Worm (Caenorhabditis elegans) whole organism, young adult: ENCODE measurements around the gene flp-18.

Source experiments
- B0019.2 ChIP-seq: fragments of 200-800 bp; sonication (Bioruptor generic); conservative IDR thresholded peaks from 2 replicates; pipeline ENCODE4 v1.3.6; 2022; ENCODE audit warnings: missing genetic modification reagents, missing genetic modification characterization, missing compliant biosample characterization
- B0035.1 ChIP-seq: sonication (generic microtip); optimal IDR thresholded peaks from 2 replicates; lab custom pipeline; 2016; ENCODE audit warnings: missing genetic modification characterization, mild to moderate bottlenecking, missing compliant biosample characterization, missing genotype, missing genetic modification reagents
- C06A6.2 ChIP-seq: fragments of 200-800 bp; sonication (Bioruptor generic); conservative IDR thresholded peaks from 2 replicates; pipeline ENCODE4 v1.3.6; 2022; ENCODE audit warnings: missing genetic modification characterization, missing compliant biosample characterization
- F10E7.11 ChIP-seq: sonication (generic microtip); optimal IDR thresholded peaks from 2 replicates; lab custom pipeline; 2017; ENCODE audit warnings: mild to moderate bottlenecking, missing genetic modification characterization, moderate library complexity, missing compliant biosample characterization
- F57A8.1 ChIP-seq: fragments of 200-800 bp; sonication (Bioruptor generic); optimal IDR thresholded peaks from 2 replicates; lab custom pipeline; 2018; ENCODE audit warnings: mild to moderate bottlenecking, missing genetic modification characterization, moderate library complexity, missing compliant biosample characterization
- T26A5.8 ChIP-seq: sonication (generic microtip); optimal IDR thresholded peaks from 2 replicates; lab custom pipeline; 2016; ENCODE audit warnings: missing genetic modification characterization, missing compliant biosample characterization
- Y53F4B.3 ChIP-seq: fragments of 200-800 bp; sonication (Bioruptor generic); IDR thresholded peaks from 2 replicates; pipeline ENCODE4 v1.3.6; 2022; ENCODE audit warnings: missing genetic modification reagents, missing genetic modification characterization, missing compliant biosample characterization
- Y56A3A.18 ChIP-seq: fragments of 200-800 bp; sonication (Bioruptor generic); IDR thresholded peaks from 2 replicates; pipeline ENCODE4 v1.3.6; 2022; ENCODE audit warnings: missing genetic modification reagents, missing genetic modification characterization, missing compliant biosample characterization
- Y79H2A.3 ChIP-seq: fragments of 200-800 bp; sonication (Bioruptor generic); conservative IDR thresholded peaks from 2 replicates; pipeline ENCODE4 v1.3.6; 2022; ENCODE audit warnings: missing genetic modification reagents, missing genetic modification characterization, missing compliant biosample characterization
- ama-1 ChIP-seq, 3 experiments: fragments of 150-350 bp in 1 of 3; sonication (generic microtip) in 2 of 3; optimal IDR thresholded peaks; 2 replicates each; lab custom pipeline; 2014 to 2018; ENCODE audit warnings: missing biosample characterization in 2 of 3, missing genetic modification characterization in 2 of 3, missing genetic modification reagents in 2 of 3
- aptf-2 ChIP-seq: fragments of 200-800 bp; sonication (Bioruptor generic); conservative IDR thresholded peaks from 2 replicates; pipeline ENCODE4 v1.3.6; 2022; ENCODE audit warnings: missing genetic modification reagents, missing genetic modification characterization, missing compliant biosample characterization
- atf-7 ChIP-seq: sonication (generic microtip); optimal IDR thresholded peaks from 2 replicates; lab custom pipeline; 2017; ENCODE audit warnings: mild to moderate bottlenecking, missing genetic modification characterization, missing compliant biosample characterization
- athp-1 ChIP-seq: sonication (generic microtip); optimal IDR thresholded peaks from 2 replicates; lab custom pipeline; 2017; ENCODE audit warnings: mild to moderate bottlenecking, missing genetic modification characterization, missing compliant biosample characterization
- attf-3 ChIP-seq: fragments of 200-800 bp; sonication (Bioruptor generic); conservative IDR thresholded peaks from 2 replicates; pipeline ENCODE4 v1.3.6; 2022; ENCODE audit warnings: missing genetic modification reagents, missing genetic modification characterization, missing compliant biosample characterization
- bed-1 ChIP-seq: fragments of 200-800 bp; sonication (Bioruptor generic); IDR thresholded peaks from 2 replicates; pipeline ENCODE4 v1.3.6; 2022; ENCODE audit warnings: missing genetic modification reagents, missing genetic modification characterization, missing compliant biosample characterization
- cebp-1 ChIP-seq, 2 experiments: fragments of 200-800 bp in 1 of 2; sonication (Bioruptor generic) in 1 of 2; sonication (generic microtip) in 1 of 2; IDR thresholded peaks in 1 of 2; optimal IDR thresholded peaks in 1 of 2; 2 replicates each; pipeline versions ENCODE4 v1.3.6 to Lab custom; 2017 to 2022; ENCODE audit warnings: missing compliant biosample characterization in 2 of 2, missing genetic modification characterization in 2 of 2, mild to moderate bottlenecking in 1 of 2, missing genetic modification reagents in 1 of 2, moderate library complexity in 1 of 2
- cebp-2 ChIP-seq: fragments of 200-800 bp; sonication (Bioruptor generic); IDR thresholded peaks from 2 replicates; pipeline ENCODE4 v1.3.6; 2022; ENCODE audit warnings: missing genetic modification characterization, missing compliant biosample characterization
- ceh-58 ChIP-seq: fragments of 200-800 bp; sonication (Bioruptor generic); IDR thresholded peaks from 2 replicates; pipeline ENCODE4 v1.3.6; 2022; ENCODE audit warnings: missing genetic modification characterization, missing compliant biosample characterization
- ceh-91 ChIP-seq: fragments of 200-800 bp; sonication (Bioruptor generic); IDR thresholded peaks from 2 replicates; pipeline ENCODE4 v1.3.6; 2022; ENCODE audit warnings: missing genetic modification reagents, missing genetic modification characterization, missing compliant biosample characterization
- die-1 ChIP-seq: sonication (generic microtip); optimal IDR thresholded peaks from 2 replicates; lab custom pipeline; 2016; ENCODE audit warnings: missing genotype, mild to moderate bottlenecking, missing genetic modification characterization, missing compliant biosample characterization
- dpl-1 ChIP-seq: fragments of 150-350 bp; optimal IDR thresholded peaks from 2 replicates; lab custom pipeline; 2014; ENCODE audit warnings: missing biosample characterization, missing genetic modification reagents, missing genetic modification characterization
- efl-1 ChIP-seq: fragments of 150-350 bp; optimal IDR thresholded peaks from 2 replicates; lab custom pipeline; 2014; ENCODE audit warnings: missing biosample characterization, missing genetic modification reagents, missing genetic modification characterization
- egl-18 ChIP-seq: fragments of 200-800 bp; sonication (Bioruptor generic); IDR thresholded peaks from 2 replicates; pipeline ENCODE4 v1.3.6; 2022; ENCODE audit warnings: missing genetic modification reagents, missing genetic modification characterization, missing compliant biosample characterization
- egrh-3 ChIP-seq: fragments of 200-800 bp; sonication (Bioruptor generic); IDR thresholded peaks from 2 replicates; pipeline ENCODE4 v1.3.6; 2022; ENCODE audit warnings: missing genetic modification reagents, missing genetic modification characterization, missing compliant biosample characterization
- ekl-4 ChIP-seq: fragments of 200-800 bp; sonication (Bioruptor generic); IDR thresholded peaks from 2 replicates; pipeline ENCODE4 v1.3.6; 2022; ENCODE audit warnings: missing genetic modification reagents, missing genetic modification characterization, missing compliant biosample characterization
- ets-4 ChIP-seq: fragments of 200-800 bp; sonication (Bioruptor generic); optimal IDR thresholded peaks from 2 replicates; lab custom pipeline; 2018; ENCODE audit warnings: mild to moderate bottlenecking, missing genetic modification characterization, missing compliant biosample characterization
- hmg-20 ChIP-seq: fragments of 200-800 bp; sonication (Bioruptor generic); IDR thresholded peaks from 2 replicates; pipeline ENCODE4 v1.3.6; 2022; ENCODE audit warnings: missing genetic modification reagents, missing genetic modification characterization, missing compliant biosample characterization
- let-607 ChIP-seq, 2 experiments: fragments of 200-800 bp in 1 of 2; sonication (Bioruptor generic) in 1 of 2; sonication (generic microtip) in 1 of 2; optimal IDR thresholded peaks; 2 replicates each; lab custom pipeline; 2016 to 2018; ENCODE audit warnings: mild to moderate bottlenecking in 2 of 2, missing compliant biosample characterization in 2 of 2, missing genetic modification characterization in 2 of 2, moderate library complexity in 2 of 2, missing genotype in 1 of 2
- lin-26 ChIP-seq: fragments of 200-800 bp; sonication (Bioruptor generic); IDR thresholded peaks from 2 replicates; pipeline ENCODE4 v1.3.6; 2022; ENCODE audit warnings: missing genetic modification reagents, missing genetic modification characterization, missing compliant biosample characterization
- lir-1 ChIP-seq: fragments of 200-800 bp; sonication (Bioruptor generic); conservative IDR thresholded peaks from 2 replicates; pipeline ENCODE4 v1.3.6; 2022; ENCODE audit warnings: missing genetic modification reagents, missing genetic modification characterization, missing compliant biosample characterization
- madf-10 ChIP-seq: sonication (generic microtip); optimal IDR thresholded peaks from 2 replicates; lab custom pipeline; 2016; ENCODE audit warnings: mild to moderate bottlenecking, missing genetic modification characterization, missing compliant biosample characterization
- mes-4 ChIP-seq: sonication (generic microtip); optimal IDR thresholded peaks from 2 replicates; lab custom pipeline; 2016; ENCODE audit warnings: missing genotype, missing genetic modification characterization, missing compliant biosample characterization
- nfya-2 ChIP-seq: fragments of 200-800 bp; sonication (Bioruptor generic); IDR thresholded peaks from 2 replicates; pipeline ENCODE4 v1.3.6; 2022; ENCODE audit warnings: missing genetic modification reagents, missing genetic modification characterization, missing compliant biosample characterization
- nhr-120 ChIP-seq: fragments of 200-800 bp; sonication (Bioruptor generic); IDR thresholded peaks from 2 replicates; pipeline ENCODE4 v1.3.6; 2022; ENCODE audit warnings: missing genetic modification characterization, missing compliant biosample characterization
- nhr-179 ChIP-seq: sonication (generic microtip); optimal IDR thresholded peaks from 2 replicates; lab custom pipeline; 2016; ENCODE audit warnings: mild to moderate bottlenecking, missing genetic modification characterization, missing compliant biosample characterization
- pha-4 ChIP-seq: fragments of 150-350 bp; sonication (generic microtip); optimal IDR thresholded peaks from 2 replicates; lab custom pipeline; 2014; ENCODE audit warnings: missing biosample characterization, missing genetic modification reagents, missing genetic modification characterization
- rcor-1 ChIP-seq: fragments of 200-800 bp; sonication (Bioruptor generic); IDR thresholded peaks from 2 replicates; pipeline ENCODE4 v1.3.6; 2022; ENCODE audit warnings: missing genetic modification reagents, missing genetic modification characterization, missing compliant biosample characterization
- rec-8 ChIP-seq, 2 experiments: sonication (generic microtip); optimal IDR thresholded peaks; 2 replicates each; lab custom pipeline; 2016; ENCODE audit warnings: mild to moderate bottlenecking in 2 of 2, missing genetic modification characterization in 2 of 2, missing genetic modification reagents in 2 of 2, missing genotype in 2 of 2, missing biosample characterization in 1 of 2, missing compliant biosample characterization in 1 of 2, moderate library complexity in 1 of 2
- repo-1 ChIP-seq: sonication (generic microtip); optimal IDR thresholded peaks from 2 replicates; lab custom pipeline; 2017; ENCODE audit warnings: mild to moderate bottlenecking, missing genetic modification characterization, missing compliant biosample characterization
- sdz-38 ChIP-seq: sonication (generic microtip); optimal IDR thresholded peaks from 2 replicates; lab custom pipeline; 2016; ENCODE audit warnings: missing genotype, missing genetic modification characterization, missing compliant biosample characterization
- sea-2 ChIP-seq: fragments of 200-800 bp; sonication (Bioruptor generic); IDR thresholded peaks from 2 replicates; pipeline ENCODE4 v1.3.6; 2022; ENCODE audit warnings: missing genetic modification characterization, missing compliant biosample characterization
- snpc-4 ChIP-seq, 5 experiments: fragments of 150-350 bp in 1 of 5; sonication (generic microtip) in 4 of 5; optimal IDR thresholded peaks; 2 replicates each; lab custom pipeline; 2014 to 2018; ENCODE audit warnings: missing genetic modification characterization in 5 of 5, missing biosample characterization in 3 of 5, antibody characterized with exemption in 2 of 5, mild to moderate bottlenecking in 2 of 5, missing compliant biosample characterization in 2 of 5, missing genotype in 2 of 5, moderate library complexity in 2 of 5, missing genetic modification reagents in 1 of 5
- tbp1 ChIP-seq: fragments of 200-800 bp; sonication (Bioruptor generic); optimal IDR thresholded peaks from 2 replicates; lab custom pipeline; 2018; ENCODE audit warnings: mild to moderate bottlenecking, missing genetic modification characterization, missing compliant biosample characterization
- tlf-1 ChIP-seq: fragments of 200-800 bp; sonication (Bioruptor generic); optimal IDR thresholded peaks from 2 replicates; lab custom pipeline; 2018; ENCODE audit warnings: mild to moderate bottlenecking, missing genetic modification characterization, missing compliant biosample characterization
- xnd-1 ChIP-seq: sonication (generic microtip); optimal IDR thresholded peaks from 2 replicates; lab custom pipeline; 2016; ENCODE audit warnings: missing genotype, missing genetic modification reagents, missing genetic modification characterization, missing compliant biosample characterization
- zfh-2 ChIP-seq: fragments of 200-800 bp; sonication (Bioruptor generic); conservative IDR thresholded peaks from 2 replicates; pipeline ENCODE4 v1.3.6; 2022; ENCODE audit warnings: missing genetic modification reagents, missing genetic modification characterization, missing compliant biosample characterization
- ztf-22 ChIP-seq: fragments of 200-800 bp; sonication (Bioruptor generic); optimal IDR thresholded peaks from 2 replicates; lab custom pipeline; 2018; ENCODE audit warnings: mild to moderate bottlenecking, missing genetic modification characterization, moderate library complexity, missing compliant biosample characterization

The flp-18 gene

DNA sequence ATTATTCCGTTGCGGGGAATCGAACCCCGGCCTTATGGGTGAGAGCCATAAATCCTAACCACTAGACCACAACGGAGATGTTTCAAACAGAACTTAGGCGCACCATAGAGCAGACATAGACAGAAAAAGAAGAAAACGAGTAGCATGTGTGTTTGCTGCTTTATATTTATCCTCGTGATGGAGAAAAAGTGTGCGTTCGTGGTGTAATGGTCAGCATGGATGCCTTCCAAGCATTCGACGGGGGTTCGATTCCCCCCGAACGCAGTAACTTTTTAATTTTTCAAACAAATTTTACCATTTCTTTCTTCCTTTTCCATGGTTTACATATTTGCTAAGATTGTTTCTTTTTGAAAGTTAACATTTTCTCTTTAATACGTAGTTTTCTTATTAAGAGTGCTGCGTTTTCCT, 17.6 kb upstream of the flp-18 start (continued):
- TF ChIP-seq efl-1 (GFP tag; lab: Kevin White, UChicago) = no peak
- peak; percentile 87; the same call in 1 of the 2 replicates for TF ChIP-seq bed-1 (GFP tag; lab: Robert Waterston, UW)
- TF ChIP-seq T26A5.8 = peak; percentile 97
- TF ChIP-seq ceh-58 (GFP tag; lab: Robert Waterston, UW) = peak; percentile 89; the same call in 1 of the 2 replicates
- peak; percentile 55 for TF ChIP-seq ets-4 (GFP tag; lab: Kevin White, UChicago)
- peak; percentile 82 for TF ChIP-seq aptf-2
- 0 out of 2 replicates have a peak, but pooled peaks have one; percentile 65 for TF ChIP-seq nfya-2 (GFP tag; lab: Robert Waterston, UW)
- peak; percentile 82 for TF ChIP-seq nhr-179 (tag; lab: Kevin White, UChicago)
- peak; percentile 84 for TF ChIP-seq snpc-4 (GFP tag; optimal IDR thresholded peaks at IDR 0.05; lab: Kevin White, UChicago)
- TF ChIP-seq snpc-4 (tag; optimal IDR thresholded peaks at IDR 0.05; lab: Kevin White, UChicago) = peak in 3 of 4 experiments; percentile 86 to 90 (median 90)
- TF ChIP-seq ama-1 (optimal IDR thresholded peaks at IDR 0.05; lab: Kevin White, UChicago) = peak; percentile 18
- peak; percentile 92 to 94 for TF ChIP-seq ama-1 (GFP tag; optimal IDR thresholded peaks at IDR 0.05; lab: Kevin White, UChicago)
- peak; percentile 44 for TF ChIP-seq dpl-1 (GFP tag; lab: Kevin White, UChicago)
- peak; percentile 83 for TF ChIP-seq Y79H2A.3 (GFP tag; lab: Robert Waterston, UW)
- TF ChIP-seq egl-18 = peak; percentile 93
- peak; percentile 88 for TF ChIP-seq C06A6.2 (GFP tag; lab: Robert Waterston, UW)
- TF ChIP-seq atf-7 (tag; lab: Kevin White, UChicago) = peak; percentile 95
- TF ChIP-seq F57A8.1 = peak; percentile 94
- TF ChIP-seq madf-10 (tag; lab: Kevin White, UChicago) = peak; percentile 92
- TF ChIP-seq Y53F4B.3 (GFP tag; lab: Robert Waterston, UW) = peak; percentile 92
- peak; percentile 79 for TF ChIP-seq tlf-1
- peak; percentile 98 for TF ChIP-seq Y56A3A.18 (GFP tag; lab: Robert Waterston, UW)
- peak; percentile 95 to 96 for TF ChIP-seq rec-8 (tag; optimal IDR thresholded peaks at IDR 0.05; lab: Kevin White, UChicago)
- peak; percentile 87 for TF ChIP-seq ztf-22
- TF ChIP-seq rcor-1 (GFP tag; lab: Robert Waterston, UW) = peak; percentile 95
- TF ChIP-seq die-1 = peak; percentile 98
- peak; percentile 74 for TF ChIP-seq egrh-3
- peak; percentile 71 for TF ChIP-seq attf-3
- peak; percentile 94 for TF ChIP-seq athp-1 (tag; lab: Kevin White, UChicago)
- peak; percentile 98 for TF ChIP-seq lin-26 (GFP tag; lab: Robert Waterston, UW)
- TF ChIP-seq let-607 (tag; optimal IDR thresholded peaks at IDR 0.05; lab: Kevin White, UChicago) = peak; percentile 74 to 88
- peak; percentile 59 for TF ChIP-seq ceh-91
- TF ChIP-seq mes-4 = peak; percentile 93
- TF ChIP-seq cebp-1 (GFP tag; IDR thresholded peaks at IDR 0.05; lab: Robert Waterston, UW) = peak; percentile 84
- peak; percentile 91 for TF ChIP-seq cebp-1 (tag; optimal IDR thresholded peaks at IDR 0.05; lab: Kevin White, UChicago)
- TF ChIP-seq hmg-20 (GFP tag; lab: Robert Waterston, UW) = peak; percentile 93
- TF ChIP-seq sdz-38 (tag; lab: Kevin White, UChicago) = peak; percentile 70
- TF ChIP-seq B0019.2 (GFP tag; lab: Robert Waterston, UW) = peak; percentile 71
- peak; percentile 90 for TF ChIP-seq lir-1
- peak; percentile 91 for TF ChIP-seq sea-2 (GFP tag; lab: Robert Waterston, UW)
- TF ChIP-seq B0035.1 = peak; percentile 91
- peak; percentile 54 for TF ChIP-seq pha-4 (tag; lab: Kevin White, UChicago)
- peak; percentile 90; the same call in 1 of the 2 replicates for TF ChIP-seq nhr-120 (GFP tag; lab: Robert Waterston, UW)
- peak; percentile 97 for TF ChIP-seq repo-1 (tag; lab: Kevin White, UChicago)
- TF ChIP-seq zfh-2 (GFP tag; lab: Robert Waterston, UW) = no peak
- peak; percentile 97 for TF ChIP-seq cebp-2 (GFP tag; lab: Robert Waterston, UW)
- peak; percentile 91 for TF ChIP-seq F10E7.11
- TF ChIP-seq tbp1 (GFP tag; lab: Kevin White, UChicago) = peak; percentile 100
- TF ChIP-seq ekl-4 (GFP tag; lab: Robert Waterston, UW) = peak; percentile 93
- TF ChIP-seq xnd-1 (tag; lab: Kevin White, UChicago) = no peak
